Worm (Caenorhabditis elegans) whole organism, L1 larva: ENCODE results near the gene golg-2.

Source experiments
- C34B4.2 ChIP-seq: sonication (generic microtip); optimal IDR thresholded peaks from 2 replicates; lab custom pipeline; 2017; ENCODE audit warnings: mild to moderate bottlenecking, missing genetic modification characterization, missing compliant biosample characterization
- F16B12.6 ChIP-seq: fragments of 150-350 bp; optimal IDR thresholded peaks from 2 replicates; lab custom pipeline; 2014; ENCODE audit warnings: missing biosample characterization, missing genetic modification characterization
- aha-1 ChIP-seq: fragments of 150-350 bp; optimal IDR thresholded peaks from 2 replicates; lab custom pipeline; 2014; ENCODE audit warnings: missing biosample characterization, missing genetic modification characterization
- aly-2 ChIP-seq: fragments of 150-350 bp; optimal IDR thresholded peaks from 2 replicates; lab custom pipeline; 2014; ENCODE audit warnings: missing biosample characterization, missing genetic modification characterization
- blmp-1 ChIP-seq: fragments of 150-350 bp; optimal IDR thresholded peaks from 2 replicates; lab custom pipeline; 2014; ENCODE audit warnings: missing biosample characterization, missing genetic modification characterization
- ceh-63 ChIP-seq: fragments of 200-800 bp; sonication (Bioruptor generic); optimal IDR thresholded peaks from 2 replicates; lab custom pipeline; 2018; ENCODE audit warnings: mild to moderate bottlenecking, missing genetic modification characterization, missing compliant biosample characterization
- ceh-8 ChIP-seq: fragments of 200-800 bp; sonication (Bioruptor generic); optimal IDR thresholded peaks from 2 replicates; lab custom pipeline; 2018; ENCODE audit warnings: mild to moderate bottlenecking, missing genetic modification characterization, moderate library complexity, missing compliant biosample characterization
- ceh-82 ChIP-seq, 3 experiments: fragments of 150-350 bp in 1 of 3; sonication (generic microtip) in 2 of 3; optimal IDR thresholded peaks; 2 replicates each; lab custom pipeline; 2014 to 2017; ENCODE audit warnings: missing biosample characterization in 3 of 3, missing genetic modification characterization in 3 of 3
- ceh-88 ChIP-seq: fragments of 200-800 bp; sonication (Bioruptor generic); IDR thresholded peaks from 2 replicates; pipeline ENCODE4 v1.3.6; 2022; ENCODE audit warnings: missing genetic modification characterization, missing compliant biosample characterization
- ceh-90 ChIP-seq: sonication (generic microtip); optimal IDR thresholded peaks from 2 replicates; lab custom pipeline; 2016; ENCODE audit warnings: missing genetic modification characterization, missing compliant biosample characterization
- efl-1 ChIP-seq, 4 experiments: fragments of 150-350 bp; optimal IDR thresholded peaks in 3 of 4; peaks in 1 of 4; 1 replicate in 1 of 4; 2 replicates in 3 of 4; lab custom pipeline; 2014; ENCODE audit warnings: missing biosample characterization in 2 of 4, missing genetic modification characterization in 2 of 4, missing genetic modification reagents in 2 of 4
- efl-3 ChIP-seq: fragments of 200-800 bp; sonication (Bioruptor generic); optimal IDR thresholded peaks from 2 replicates; lab custom pipeline; 2018; ENCODE audit warnings: mild to moderate bottlenecking, missing genetic modification characterization, missing compliant biosample characterization
- egl-13 ChIP-seq: sonication (generic microtip); optimal IDR thresholded peaks from 2 replicates; lab custom pipeline; 2016; ENCODE audit warnings: missing genotype, missing genetic modification reagents, missing genetic modification characterization, missing compliant biosample characterization
- egl-27 ChIP-seq, 2 experiments: fragments of 150-350 bp in 1 of 2; sonication (generic microtip); optimal IDR thresholded peaks; 3 replicates each; lab custom pipeline; 2017 to 2018; ENCODE audit warnings: missing biosample characterization in 2 of 2, missing genetic modification characterization in 2 of 2, missing genetic modification reagents in 2 of 2
- elt-2 ChIP-seq: sonication (generic microtip); optimal IDR thresholded peaks from 2 replicates; lab custom pipeline; 2016; ENCODE audit warnings: missing genetic modification characterization, mild to moderate bottlenecking, inconsistent platforms, missing compliant biosample characterization, missing genetic modification reagents
- elt-3 ChIP-seq, 6 experiments: fragments of 150-350 bp in 1 of 6; sonication (generic microtip); optimal IDR thresholded peaks; 2 replicates each; lab custom pipeline; 2017 to 2018; ENCODE audit warnings: missing biosample characterization in 6 of 6, missing genetic modification characterization in 6 of 6, inconsistent platforms in 1 of 6
- fkh-10 ChIP-seq: sonication (generic microtip); optimal IDR thresholded peaks from 2 replicates; lab custom pipeline; 2017; ENCODE audit warnings: missing biosample characterization, missing genetic modification reagents, missing genetic modification characterization
- fkh-8 ChIP-seq: sonication (generic microtip); optimal IDR thresholded peaks from 2 replicates; lab custom pipeline; 2016; ENCODE audit warnings: mild to moderate bottlenecking, missing genetic modification characterization, missing compliant biosample characterization
- fos-1 ChIP-seq: fragments of 150-350 bp; optimal IDR thresholded peaks from 2 replicates; lab custom pipeline; 2014; ENCODE audit warnings: missing biosample characterization, missing genetic modification characterization
- grh-1 ChIP-seq: fragments of 200-800 bp; sonication (Bioruptor generic); IDR thresholded peaks from 2 replicates; pipeline ENCODE4 v1.3.6; 2022; ENCODE audit warnings: missing genetic modification reagents, missing genetic modification characterization, missing compliant biosample characterization
- isw-1 ChIP-seq: fragments of 200-800 bp; sonication (Bioruptor generic); IDR thresholded peaks from 2 replicates; pipeline ENCODE4 v1.3.6; 2022; ENCODE audit warnings: missing genetic modification characterization, missing compliant biosample characterization
- jun-1 ChIP-seq: fragments of 150-350 bp; optimal IDR thresholded peaks from 2 replicates; lab custom pipeline; 2014; ENCODE audit warnings: missing biosample characterization, missing genetic modification reagents, missing genetic modification characterization
- lin-14 ChIP-seq: fragments of 200-800 bp; sonication (Bioruptor generic); optimal IDR thresholded peaks from 2 replicates; lab custom pipeline; 2018; ENCODE audit warnings: mild to moderate bottlenecking, missing genetic modification characterization, moderate library complexity, missing compliant biosample characterization
- lin-15B ChIP-seq: fragments of 150-350 bp; sonication (generic microtip); optimal IDR thresholded peaks from 3 replicates; lab custom pipeline; 2014; ENCODE audit warnings: missing biosample characterization, missing genetic modification characterization
- lin-35 ChIP-seq, 2 experiments: fragments of 150-350 bp; optimal IDR thresholded peaks; 2 replicates each; lab custom pipeline; 2014; ENCODE audit warnings: missing biosample characterization in 2 of 2, missing genetic modification characterization in 2 of 2, missing genetic modification reagents in 2 of 2
- lsy-2 ChIP-seq, 2 experiments: fragments of 150-350 bp; optimal IDR thresholded peaks; 2 replicates each; lab custom pipeline; 2014; ENCODE audit warnings: missing biosample characterization in 2 of 2, missing genetic modification characterization in 2 of 2
- mdl-1 ChIP-seq, 2 experiments: fragments of 150-350 bp; optimal IDR thresholded peaks; 2 replicates each; lab custom pipeline; 2014 to 2017; ENCODE audit warnings: missing biosample characterization in 2 of 2, missing genetic modification characterization in 2 of 2, inconsistent platforms in 1 of 2
- nhr-19 ChIP-seq: fragments of 200-800 bp; sonication (Bioruptor generic); conservative IDR thresholded peaks from 2 replicates; pipeline ENCODE4 v1.3.6; 2022; ENCODE audit warnings: missing genetic modification characterization, missing compliant biosample characterization
- nhr-20 ChIP-seq: sonication (generic microtip); optimal IDR thresholded peaks from 2 replicates; lab custom pipeline; 2016; ENCODE audit warnings: mild to moderate bottlenecking, missing genetic modification characterization, missing compliant biosample characterization
- nhr-237 ChIP-seq: fragments of 150-350 bp; optimal IDR thresholded peaks from 2 replicates; lab custom pipeline; 2014; ENCODE audit warnings: missing biosample characterization, missing genetic modification characterization
- nhr-76 ChIP-seq: sonication (generic microtip); optimal IDR thresholded peaks from 2 replicates; lab custom pipeline; 2017; ENCODE audit warnings: missing biosample characterization, missing genetic modification characterization
- nhr-77 ChIP-seq: fragments of 150-350 bp; optimal IDR thresholded peaks from 2 replicates; lab custom pipeline; 2014; ENCODE audit warnings: missing biosample characterization, missing genetic modification characterization
- nhr-84 ChIP-seq: sonication (generic microtip); optimal IDR thresholded peaks from 2 replicates; lab custom pipeline; 2017; ENCODE audit warnings: missing biosample characterization, missing genetic modification characterization
- pag-3 ChIP-seq: sonication (generic microtip); optimal IDR thresholded peaks from 2 replicates; lab custom pipeline; 2017; ENCODE audit warnings: missing genetic modification characterization, mild to moderate bottlenecking, missing compliant biosample characterization, antibody characterized with exemption, borderline replicate concordance; ENCODE audit not compliant: insufficient read depth
- pqm-1 ChIP-seq: sonication (generic microtip); optimal IDR thresholded peaks from 3 replicates; lab custom pipeline; 2017; ENCODE audit warnings: missing biosample characterization, missing genetic modification characterization
- rnt-1 ChIP-seq: sonication (generic microtip); optimal IDR thresholded peaks from 2 replicates; lab custom pipeline; 2016; ENCODE audit warnings: mild to moderate bottlenecking, missing genetic modification characterization, moderate library complexity, missing compliant biosample characterization
- skn-1 ChIP-seq: fragments of 150-350 bp; optimal IDR thresholded peaks from 2 replicates; lab custom pipeline; 2014; ENCODE audit warnings: missing biosample characterization, missing genetic modification characterization
- sox-4 ChIP-seq: sonication (generic microtip); optimal IDR thresholded peaks from 2 replicates; lab custom pipeline; 2016; ENCODE audit warnings: missing genetic modification characterization, missing compliant biosample characterization
- sptf-1 ChIP-seq: fragments of 150-350 bp; optimal IDR thresholded peaks from 2 replicates; lab custom pipeline; 2014; ENCODE audit warnings: missing biosample characterization, missing genetic modification characterization
- sup-37 ChIP-seq: fragments of 200-800 bp; sonication (Bioruptor generic); optimal IDR thresholded peaks from 2 replicates; lab custom pipeline; 2018; ENCODE audit warnings: mild to moderate bottlenecking, missing genetic modification characterization, missing compliant biosample characterization
- unc-62 ChIP-seq: fragments of 150-350 bp; optimal IDR thresholded peaks from 2 replicates; lab custom pipeline; 2014; ENCODE audit warnings: missing biosample characterization, missing genetic modification reagents, missing genetic modification characterization
- unc-86 ChIP-seq: sonication (generic microtip); optimal IDR thresholded peaks from 2 replicates; lab custom pipeline; 2016; ENCODE audit warnings: missing genetic modification characterization, missing compliant biosample characterization
- vab-15 ChIP-seq: sonication (generic microtip); optimal IDR thresholded peaks from 2 replicates; lab custom pipeline; 2017; ENCODE audit warnings: missing genotype, mild to moderate bottlenecking, missing genetic modification characterization, missing compliant biosample characterization
- zip-4 ChIP-seq: fragments of 200-800 bp; sonication (Bioruptor generic); optimal IDR thresholded peaks from 2 replicates; lab custom pipeline; 2018; ENCODE audit warnings: mild to moderate bottlenecking, missing genetic modification characterization, moderate library complexity, missing compliant biosample characterization
- ztf-11 ChIP-seq, 2 experiments: sonication (generic microtip); optimal IDR thresholded peaks; 2 replicates each; lab custom pipeline; 2016 to 2017; ENCODE audit warnings: missing genetic modification characterization in 2 of 2, missing biosample characterization in 1 of 2, missing compliant biosample characterization in 1 of 2
- ztf-4 ChIP-seq: fragments of 150-350 bp; optimal IDR thresholded peaks from 2 replicates; lab custom pipeline; 2014; ENCODE audit warnings: missing biosample characterization, missing genetic modification characterization

Gene golg-2

DNA sequence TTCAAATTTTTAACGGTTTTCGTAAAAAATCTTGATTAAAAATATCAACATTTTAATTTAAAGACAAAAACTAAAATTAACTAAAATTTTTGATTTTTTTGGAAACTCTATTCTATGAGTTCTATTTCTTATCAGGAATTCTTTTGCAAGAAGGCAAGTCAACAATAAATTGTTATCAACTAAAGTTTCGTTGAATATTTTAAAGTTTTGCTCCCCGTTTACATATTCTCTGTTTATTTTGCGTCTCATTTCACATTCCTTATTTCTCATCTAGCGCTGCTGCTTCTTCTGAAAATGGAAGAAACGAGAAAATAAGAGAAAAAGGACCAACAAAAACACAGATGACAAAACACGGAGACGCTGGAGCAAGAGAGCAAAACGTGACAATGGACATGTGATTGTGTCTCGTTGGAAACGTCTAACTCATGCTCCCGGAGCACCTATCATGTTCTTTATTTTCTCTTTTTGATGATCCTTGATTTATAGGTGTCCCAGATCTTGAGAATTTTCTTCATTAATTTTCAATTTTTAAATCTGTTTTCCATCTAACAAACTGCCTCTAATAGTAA lies 19.3 kb downstream of the golg-2 start (continued):
- TF ChIP-seq nhr-19 (0 out of 2 replicates have a peak, but pooled peaks have one; percentile 3), nhr-237 (tag; lab: Kevin White, UChicago) (no peak), blmp-1 (tag; lab: Kevin White, UChicago) (no peak), rnt-1 (tag; lab: Kevin White, UChicago) (peak; percentile 21), ceh-90 (tag; lab: Kevin White, UChicago) (no peak), fkh-8 (no peak), efl-3 (GFP tag; lab: Kevin White, UChicago) (no peak), ceh-8 (GFP tag; lab: Kevin White, UChicago) (no peak), nhr-76 (tag; lab: Kevin White, UChicago) (no peak), ceh-88 (no peak), egl-27 (tag; optimal IDR thresholded peaks at IDR 0.05; lab: Kevin White, UChicago) (no peak), ztf-11 (tag; optimal IDR thresholded peaks at IDR 0.05; lab: Kevin White, UChicago) (no peak), vab-15 (tag; lab: Kevin White, UChicago) (no peak), zip-4 (GFP tag; lab: Kevin White, UChicago) (no peak), nhr-84 (no peak), aly-2 (tag; lab: Kevin White, UChicago) (no peak), sptf-1 (no peak), ceh-82 (tag; optimal IDR thresholded peaks at IDR 0.05; lab: Kevin White, UChicago) (no peak), C34B4.2 (tag; lab: Kevin White, UChicago) (no peak), nhr-20 (tag; lab: Kevin White, UChicago) (peak; percentile 6), pag-3 (tag; lab: Kevin White, UChicago) (no peak), ztf-4 (tag; lab: Kevin White, UChicago) (no peak), elt-2 (tag; lab: Kevin White, UChicago) (peak; percentile 88), sox-4 (tag; lab: Kevin White, UChicago) (no peak), lin-35 (GFP tag; optimal IDR thresholded peaks at IDR 0.05; lab: Kevin White, UChicago) (no peak), lsy-2 (tag; optimal IDR thresholded peaks at IDR 0.05; lab: Kevin White, UChicago) (peak in 1 of 2 experiments; percentile 5), egl-13 (no peak), sup-37 (GFP tag; lab: Kevin White, UChicago) (no peak), efl-1 (optimal IDR thresholded peaks at IDR 0.05; lab: Kevin White, UChicago) (no peak), efl-1 (GFP tag; optimal IDR thresholded peaks at IDR 0.05 in 1 of 2; lab: Kevin White, UChicago) (peak in 1 of 2 experiments; percentile 62), nhr-77 (tag; lab: Kevin White, UChicago) (no peak), grh-1 (GFP tag; lab: Robert Waterston, UW) (no peak)

DNA sequence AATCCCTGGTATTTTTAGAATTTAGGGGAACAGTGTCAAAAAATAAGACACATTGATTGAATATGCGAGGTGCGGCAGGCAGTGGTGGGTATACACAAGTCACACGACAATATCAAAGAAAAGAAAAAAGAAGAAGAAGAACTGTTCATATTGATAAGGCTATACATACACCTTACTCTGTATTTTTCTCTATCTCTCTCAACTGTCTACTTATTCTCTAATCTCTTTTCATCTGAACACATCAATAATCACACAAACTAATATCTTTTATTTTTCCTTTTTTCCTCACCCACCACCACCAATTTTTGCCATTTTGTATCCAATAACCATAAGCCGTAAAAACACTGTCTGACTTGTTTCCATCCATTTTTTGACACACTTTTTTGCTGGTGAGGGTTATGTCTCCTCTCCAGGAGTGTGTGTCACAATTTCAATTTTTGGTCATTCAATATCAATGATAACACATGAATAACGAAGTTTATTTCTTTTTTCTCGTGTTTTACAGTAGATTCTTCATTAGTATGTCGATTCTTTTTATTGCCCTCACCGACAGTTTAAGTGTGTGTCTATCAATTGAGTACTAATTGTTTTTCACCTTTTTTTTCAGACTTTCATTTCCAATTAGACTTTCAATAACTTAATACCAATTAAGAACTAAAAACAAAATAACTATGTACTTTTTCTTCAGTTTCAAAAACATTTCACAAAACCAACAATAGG lies 20.3 kb downstream of the golg-2 start:
- TF ChIP-seq skn-1 (tag; lab: Kevin White, UChicago) = no peak
- TF ChIP-seq egl-13 = no peak
- TF ChIP-seq blmp-1 (tag; lab: Kevin White, UChicago) = peak; percentile 24
- no peak for TF ChIP-seq nhr-19
- no peak for TF ChIP-seq unc-62
- no peak for TF ChIP-seq lin-15B (tag; lab: Kevin White, UChicago)
- no peak for TF ChIP-seq isw-1
- no peak for TF ChIP-seq jun-1 (tag; lab: Kevin White, UChicago)
- TF ChIP-seq aly-2 (tag; lab: Kevin White, UChicago) = no peak
- TF ChIP-seq fos-1 = no peak
- no peak for TF ChIP-seq aha-1 (tag; lab: Kevin White, UChicago)
- peak in 1 of 2 experiments; percentile 23 for TF ChIP-seq mdl-1 (tag; optimal IDR thresholded peaks at IDR 0.05; lab: Kevin White, UChicago)
- TF ChIP-seq C34B4.2 (tag; lab: Kevin White, UChicago) = no peak
- TF ChIP-seq zip-4 (GFP tag; lab: Kevin White, UChicago) = no peak
- TF ChIP-seq ceh-63 (GFP tag; lab: Kevin White, UChicago) = no peak
- 0 out of 2 replicates have a peak, but pooled peaks have one; percentile 16 for TF ChIP-seq ceh-88
- no peak for TF ChIP-seq unc-86 (tag; lab: Kevin White, UChicago)
- peak; percentile 20 for TF ChIP-seq pqm-1 (tag; lab: Kevin White, UChicago)
- peak; percentile 81 for TF ChIP-seq lin-14
- peak; percentile 10 to 60 for TF ChIP-seq lsy-2 (tag; optimal IDR thresholded peaks at IDR 0.05; lab: Kevin White, UChicago)
- TF ChIP-seq efl-1 (optimal IDR thresholded peaks at IDR 0.05; lab: Kevin White, UChicago) = no peak
- peak in 1 of 2 experiments; percentile 89 for TF ChIP-seq efl-1 (GFP tag; optimal IDR thresholded peaks at IDR 0.05 in 1 of 2; lab: Kevin White, UChicago)
- no peak for TF ChIP-seq fkh-10 (GFP tag; lab: Kevin White, UChicago)
- TF ChIP-seq lin-35 (GFP tag; optimal IDR thresholded peaks at IDR 0.05; lab: Kevin White, UChicago) = no peak
- no peak for TF ChIP-seq sox-4 (tag; lab: Kevin White, UChicago)
- TF ChIP-seq ceh-90 (tag; lab: Kevin White, UChicago) = no peak
- no peak for TF ChIP-seq rnt-1 (tag; lab: Kevin White, UChicago)
- TF ChIP-seq F16B12.6 (tag; lab: Kevin White, UChicago) = no peak
- TF ChIP-seq elt-2 (tag; lab: Kevin White, UChicago) = peak; percentile 96
- peak in 5 of 6 experiments; percentile 12 to 89 (median 84) for TF ChIP-seq elt-3 (tag; optimal IDR thresholded peaks at IDR 0.05; lab: Kevin White, UChicago)
